Fruit fly (Drosophila melanogaster) whole organism, prepupa: ENCODE data around the gene tweek.

Experiments used
- Blimp-1 ChIP-seq: fragments of 200-800 bp; sonication (Bioruptor generic); optimal IDR thresholded peaks from 3 replicates; lab custom pipeline; 2017; ENCODE audit warnings: missing biosample characterization, missing genetic modification characterization, mild to moderate bottlenecking, moderate library complexity, missing genetic modification reagents
- CG11762 ChIP-seq: fragments of 200-800 bp; sonication (Bioruptor generic); optimal IDR thresholded peaks from 3 replicates; lab custom pipeline; 2016; ENCODE audit warnings: missing biosample characterization, missing genetic modification characterization; ENCODE audit not compliant: insufficient read depth
- CG15336 ChIP-seq: fragments of 200-800 bp; sonication (Bioruptor generic); IDR thresholded peaks from 2 replicates; pipeline ENCODE4 v1.3.6; 2022; ENCODE audit warnings: missing biosample characterization, missing genetic modification characterization
- CG1621 ChIP-seq: fragments of 200-800 bp; sonication (Bioruptor generic); optimal IDR thresholded peaks from 3 replicates; lab custom pipeline; 2018; ENCODE audit warnings: missing biosample characterization, mild to moderate bottlenecking, missing genetic modification characterization
- CG16779 ChIP-seq: fragments of 200-800 bp; sonication (Bioruptor generic); optimal IDR thresholded peaks from 3 replicates; lab custom pipeline; 2017; ENCODE audit warnings: missing biosample characterization, mild to moderate bottlenecking, missing genetic modification characterization
- CG3032 ChIP-seq: fragments of 200-800 bp; optimal IDR thresholded peaks from 2 replicates; lab custom pipeline; 2019; ENCODE audit warnings: missing biosample characterization, mild to moderate bottlenecking, missing genetic modification characterization, moderate library complexity
- CG34406 ChIP-seq: fragments of 200-800 bp; sonication (Bioruptor generic); optimal IDR thresholded peaks from 3 replicates; lab custom pipeline; 2016; ENCODE audit warnings: missing biosample characterization, missing genetic modification characterization
- CG3919 ChIP-seq: fragments of 200-800 bp; sonication (Bioruptor generic); optimal IDR thresholded peaks from 3 replicates; lab custom pipeline; 2016; ENCODE audit warnings: missing biosample characterization, missing genetic modification characterization
- CG4318 ChIP-seq: fragments of 200-800 bp; sonication (Bioruptor generic); optimal IDR thresholded peaks from 3 replicates; lab custom pipeline; 2017; ENCODE audit warnings: missing biosample characterization, mild to moderate bottlenecking, missing genetic modification characterization
- CG6163 ChIP-seq: fragments of 200-800 bp; sonication (Bioruptor generic); IDR thresholded peaks from 3 replicates; pipeline ENCODE4 v1.3.6; 2022; ENCODE audit warnings: missing biosample characterization, missing genetic modification characterization
- CG6276 ChIP-seq: fragments of 200-800 bp; sonication (Bioruptor generic); optimal IDR thresholded peaks from 2 replicates; lab custom pipeline; 2017; ENCODE audit warnings: missing biosample characterization, mild to moderate bottlenecking, missing genetic modification characterization
- CG6792 ChIP-seq: fragments of 200-800 bp; sonication (Bioruptor generic); optimal IDR thresholded peaks from 3 replicates; lab custom pipeline; 2016; ENCODE audit warnings: missing biosample characterization, missing genetic modification characterization
- CG6808 ChIP-seq: fragments of 200-800 bp; sonication (Bioruptor generic); optimal IDR thresholded peaks from 3 replicates; lab custom pipeline; 2017; ENCODE audit warnings: missing biosample characterization, missing genetic modification characterization, mild to moderate bottlenecking, moderate library complexity, missing genetic modification reagents
- CG8319 ChIP-seq: fragments of 200-800 bp; sonication (Bioruptor generic); optimal IDR thresholded peaks from 3 replicates; lab custom pipeline; 2016; ENCODE audit warnings: missing biosample characterization, missing genetic modification characterization
- Eip75B ChIP-seq: fragments of 200-800 bp; sonication (Bioruptor generic); optimal IDR thresholded peaks from 3 replicates; lab custom pipeline; 2016; ENCODE audit warnings: missing biosample characterization, missing genetic modification characterization
- Eip78C ChIP-seq: fragments of 200-800 bp; sonication (Bioruptor generic); peaks from one replicate; lab custom pipeline; 2016; ENCODE audit warnings: missing biosample characterization, missing genetic modification characterization
- Ets21C ChIP-seq: fragments of 200-800 bp; sonication (Bioruptor generic); optimal IDR thresholded peaks from 3 replicates; lab custom pipeline; 2016; ENCODE audit warnings: missing biosample characterization, missing genetic modification characterization
- Ets96B ChIP-seq: fragments of 200-800 bp; optimal IDR thresholded peaks from 2 replicates; lab custom pipeline; 2019; ENCODE audit warnings: missing biosample characterization, mild to moderate bottlenecking, missing genetic modification characterization, moderate library complexity
- Gug ChIP-seq: fragments of 200-800 bp; sonication (Bioruptor generic); IDR thresholded peaks from 2 replicates; pipeline ENCODE4 v1.3.6; 2022; ENCODE audit warnings: missing biosample characterization, missing genetic modification characterization
- Hr38 ChIP-seq: sonication (Bioruptor generic); optimal IDR thresholded peaks from 2 replicates; lab custom pipeline; 2016; ENCODE audit warnings: missing biosample characterization, missing genetic modification characterization
- Lpt ChIP-seq: fragments of 200-800 bp; sonication (Bioruptor generic); optimal IDR thresholded peaks from 3 replicates; lab custom pipeline; 2016; ENCODE audit warnings: missing biosample characterization, missing genetic modification characterization
- OdsH ChIP-seq: fragments of 200-800 bp; sonication (Bioruptor generic); optimal IDR thresholded peaks from 3 replicates; lab custom pipeline; 2016; ENCODE audit warnings: missing biosample characterization, missing genetic modification characterization
- Sox102F ChIP-seq: fragments of 200-800 bp; sonication (Bioruptor generic); optimal IDR thresholded peaks from 2 replicates; lab custom pipeline; 2016; ENCODE audit warnings: missing biosample characterization, mild to moderate bottlenecking, missing genetic modification characterization
- acj6 ChIP-seq: fragments of 200-800 bp; sonication (Bioruptor generic); optimal IDR thresholded peaks from 3 replicates; lab custom pipeline; 2016; ENCODE audit warnings: missing biosample characterization, missing genetic modification characterization
- cyc ChIP-seq: fragments of 200-800 bp; sonication (Bioruptor generic); optimal IDR thresholded peaks from 3 replicates; lab custom pipeline; 2016; ENCODE audit warnings: missing biosample characterization, missing genetic modification characterization
- dac ChIP-seq: fragments of 200-800 bp; sonication (Bioruptor generic); optimal IDR thresholded peaks from 2 replicates; lab custom pipeline; 2017; ENCODE audit warnings: missing biosample characterization, mild to moderate bottlenecking, missing genetic modification characterization
- fd59A ChIP-seq: fragments of 200-800 bp; sonication (Bioruptor generic); optimal IDR thresholded peaks from 2 replicates; lab custom pipeline; 2017; ENCODE audit warnings: missing biosample characterization, mild to moderate bottlenecking, missing genetic modification characterization, missing genetic modification reagents
- fd85E ChIP-seq: fragments of 200-800 bp; sonication (Bioruptor generic); optimal IDR thresholded peaks from 3 replicates; lab custom pipeline; 2016; ENCODE audit warnings: missing biosample characterization, missing genetic modification characterization
- fkh ChIP-seq: fragments of 200-800 bp; sonication (Bioruptor generic); optimal IDR thresholded peaks from 3 replicates; lab custom pipeline; 2017; ENCODE audit warnings: missing biosample characterization, mild to moderate bottlenecking, missing genetic modification characterization, moderate library complexity
- pdm3 ChIP-seq: fragments of 200-800 bp; sonication (Bioruptor generic); optimal IDR thresholded peaks from 3 replicates; lab custom pipeline; 2016; ENCODE audit warnings: missing biosample characterization, missing genetic modification characterization
- salr ChIP-seq, 2 experiments: fragments of 200-800 bp; sonication (Bioruptor generic); optimal IDR thresholded peaks; 3 replicates each; lab custom pipeline; 2016 to 2018; ENCODE audit warnings: missing biosample characterization in 2 of 2, missing genetic modification characterization in 2 of 2, mild to moderate bottlenecking in 1 of 2
- spab ChIP-seq: fragments of 200-800 bp; sonication (Bioruptor generic); optimal IDR thresholded peaks from 2 replicates; lab custom pipeline; 2017; ENCODE audit warnings: missing biosample characterization, mild to moderate bottlenecking, missing genetic modification characterization, missing genetic modification reagents
- vri ChIP-seq: fragments of 200-800 bp; sonication (Bioruptor generic); optimal IDR thresholded peaks from 3 replicates; lab custom pipeline; 2016; ENCODE audit warnings: missing biosample characterization, mild to moderate bottlenecking, missing genetic modification characterization

tweek gene

DNA sequence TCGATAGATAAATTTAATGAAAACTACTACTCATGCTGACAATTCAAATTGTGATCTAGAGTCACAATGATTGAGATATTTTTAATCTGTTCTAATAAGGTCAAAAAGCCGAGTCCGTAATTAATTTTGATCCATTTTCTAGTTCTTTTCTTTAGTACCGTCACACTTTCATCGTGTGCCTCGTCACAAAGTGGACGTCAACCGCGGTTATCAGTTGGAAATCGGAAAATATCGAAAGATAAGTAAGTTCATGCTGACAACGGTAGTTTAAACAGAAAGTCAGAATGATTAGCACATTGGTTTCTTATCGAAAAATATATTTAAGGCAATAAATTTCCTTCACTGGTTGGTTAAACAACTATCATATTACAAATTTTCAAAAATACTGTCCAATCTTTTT is 37.8 kb upstream of the tweek start:
- TF ChIP-seq salr (GFP tag; optimal IDR thresholded peaks at IDR 0.05; lab: Kevin White, UChicago): no peak
- no peak for TF ChIP-seq Blimp-1 (GFP tag; lab: Kevin White, UChicago)
- TF ChIP-seq CG6808 (GFP tag; lab: Kevin White, UChicago): no peak
- TF ChIP-seq Gug (GFP tag; lab: Robert Waterston, UW): no peak
- no peak for TF ChIP-seq CG4318 (GFP tag; lab: Kevin White, UChicago)
- no peak for TF ChIP-seq Eip78C (GFP tag; lab: Kevin White, UChicago)
- TF ChIP-seq CG6276 (GFP tag; lab: Kevin White, UChicago): no peak
- no peak for TF ChIP-seq Ets21C (GFP tag; lab: Kevin White, UChicago)
- no peak for TF ChIP-seq Eip75B (GFP tag; lab: Kevin White, UChicago)
- no peak for TF ChIP-seq Sox102F (GFP tag; lab: Kevin White, UChicago)
- TF ChIP-seq cyc (GFP tag; lab: Kevin White, UChicago): no peak
- TF ChIP-seq CG8319 (GFP tag; lab: Kevin White, UChicago): no peak
- TF ChIP-seq Hr38: no peak
- no peak for TF ChIP-seq spab (GFP tag; lab: Kevin White, UChicago)
- no peak for TF ChIP-seq vri

DNA sequence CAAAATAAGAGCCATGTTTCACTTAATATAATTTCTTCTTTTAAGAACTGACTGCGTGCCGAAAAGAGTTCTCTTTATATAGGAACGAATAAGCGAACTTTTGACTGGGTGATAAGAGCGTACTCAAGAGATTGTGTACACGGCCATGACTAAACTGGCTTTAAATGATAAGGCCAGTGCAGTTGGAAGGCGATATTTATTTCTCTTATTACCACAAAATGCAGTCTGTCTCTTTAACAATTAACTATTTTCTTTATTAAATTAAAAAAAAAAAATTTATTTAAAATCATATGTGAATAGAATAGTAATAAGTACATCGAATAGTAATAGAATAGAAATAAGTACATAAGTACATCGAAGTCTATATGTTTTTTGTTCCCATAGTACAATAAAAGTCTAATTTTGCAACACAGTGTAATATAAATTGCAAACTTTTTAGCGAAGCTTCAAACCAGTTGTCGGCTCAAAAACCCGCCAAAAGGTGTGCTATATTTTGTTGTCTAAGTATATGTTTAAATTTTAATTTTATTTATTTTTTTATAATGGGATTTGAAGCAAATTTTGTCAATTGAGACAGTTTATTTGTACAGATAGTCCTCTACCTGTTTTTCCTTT is 35.9 kb upstream of the tweek start, which contains the start of gene CG31810:
CG31810 (minus strand) TSS at position 51 of the 615 bp plus-strand sequence.
- TF ChIP-seq CG15336 (0 out of 2 replicates have a peak, but pooled peaks have one; percentile 20), cyc (GFP tag; lab: Kevin White, UChicago) (no peak), CG6792 (GFP tag; lab: Kevin White, UChicago) (no peak), Lpt (GFP tag; lab: Kevin White, UChicago) (no peak), fd85E (GFP tag; lab: Kevin White, UChicago) (no peak), Eip78C (GFP tag; lab: Kevin White, UChicago) (peak; percentile 36)

DNA sequence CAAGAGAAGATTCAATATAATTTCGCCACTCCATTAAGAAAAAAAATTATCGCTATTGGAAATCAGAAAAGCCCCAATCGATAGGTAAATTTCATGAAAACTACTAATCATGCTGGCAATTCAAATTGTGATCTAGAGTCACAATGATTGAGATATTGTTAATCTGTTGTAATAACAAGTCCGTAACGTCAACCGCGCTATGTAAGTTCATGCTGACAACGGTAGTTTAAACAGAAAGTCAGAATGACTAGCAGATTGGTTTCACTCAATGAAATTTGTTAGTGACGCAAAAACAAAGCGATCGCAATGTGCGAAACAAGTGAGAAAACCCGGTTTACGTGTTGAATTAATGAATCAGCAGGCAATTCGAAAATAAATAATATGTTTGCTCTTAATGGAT is 31.2 kb upstream of the tweek start:
- TF ChIP-seq acj6 (GFP tag; lab: Kevin White, UChicago): no peak
- TF ChIP-seq fd59A (GFP tag; lab: Kevin White, UChicago): no peak
- TF ChIP-seq CG34406 (GFP tag; lab: Kevin White, UChicago): no peak
- no peak for TF ChIP-seq OdsH (GFP tag; lab: Kevin White, UChicago)
- TF ChIP-seq Ets21C (GFP tag; lab: Kevin White, UChicago): no peak
- TF ChIP-seq CG11762: no peak
- TF ChIP-seq CG3919 (GFP tag; lab: Kevin White, UChicago): no peak
- no peak for TF ChIP-seq CG8319 (GFP tag; lab: Kevin White, UChicago)
- TF ChIP-seq CG6792 (GFP tag; lab: Kevin White, UChicago): no peak
- TF ChIP-seq Ets96B (tag; lab: Kevin White, UChicago): no peak
- TF ChIP-seq salr (GFP tag; optimal IDR thresholded peaks at IDR 0.05; lab: Kevin White, UChicago): no peak
- TF ChIP-seq pdm3 (GFP tag; lab: Kevin White, UChicago): no peak
- no peak for TF ChIP-seq fkh (GFP tag; lab: Kevin White, UChicago)
- no peak for TF ChIP-seq dac (GFP tag; lab: Kevin White, UChicago)
- no peak for TF ChIP-seq Sox102F (GFP tag; lab: Kevin White, UChicago)
- no peak for TF ChIP-seq CG4318 (GFP tag; lab: Kevin White, UChicago)
- no peak for TF ChIP-seq Lpt (GFP tag; lab: Kevin White, UChicago)

DNA sequence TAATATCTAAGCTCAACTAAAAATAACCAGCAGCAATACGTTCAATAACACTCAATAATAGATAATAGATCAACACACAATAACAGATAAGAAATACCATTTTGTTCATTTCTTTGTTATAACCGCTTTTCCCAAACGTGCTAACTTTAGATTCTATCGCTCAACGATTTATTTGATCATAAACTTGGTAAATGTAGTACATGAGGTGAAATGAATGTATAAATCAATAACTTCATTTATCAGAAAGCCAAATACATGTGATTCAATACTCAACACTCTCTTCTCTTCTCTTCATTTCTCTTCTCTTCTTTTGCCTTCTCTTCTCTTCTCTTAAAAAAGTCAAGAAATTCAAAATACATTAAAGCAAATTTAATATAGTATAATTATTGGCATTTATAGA is 30.6 kb upstream of the tweek start:
- TF ChIP-seq acj6 (GFP tag; lab: Kevin White, UChicago) (no peak), fkh (GFP tag; lab: Kevin White, UChicago) (peak; percentile 40), Eip78C (GFP tag; lab: Kevin White, UChicago) (peak; percentile 22)

DNA sequence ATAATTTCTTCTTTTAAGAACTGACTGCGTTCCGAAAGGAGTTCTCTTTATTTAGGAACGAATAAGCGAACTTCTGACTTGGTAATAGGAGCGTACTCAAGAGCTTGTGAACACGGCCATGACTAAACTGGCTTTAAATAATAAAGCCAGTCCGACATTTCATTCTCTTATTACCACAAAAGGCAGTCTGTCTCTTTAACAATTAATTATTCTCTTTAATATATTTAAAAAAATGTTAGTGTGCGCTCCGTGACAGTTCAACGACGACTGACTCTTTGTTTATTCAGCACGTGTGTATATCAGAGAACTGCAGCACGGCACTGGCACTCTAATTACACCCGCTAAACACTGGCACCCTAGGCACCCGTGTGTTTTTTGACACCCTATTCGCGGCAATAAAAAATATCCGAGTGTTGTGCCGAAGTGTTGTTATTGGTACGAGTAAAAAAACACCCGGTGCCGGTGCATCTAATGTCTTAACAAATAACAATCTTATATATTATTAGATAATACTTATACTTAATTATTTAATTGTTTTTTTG is 29.8 kb upstream of the tweek start, which contains the start of gene CG31809:
CG31809 (minus strand) TSS at position 249 of the 542 bp plus-strand sequence.
- TF ChIP-seq Ets96B (tag; lab: Kevin White, UChicago) (no peak), CG6808 (GFP tag; lab: Kevin White, UChicago) (no peak), CG15336 (peak; percentile 38; the same call in 1 of the 2 replicates), CG3032 (tag; lab: Kevin White, UChicago) (no peak), CG6163 (GFP tag; lab: Robert Waterston, UW) (no peak), fkh (GFP tag; lab: Kevin White, UChicago) (peak; percentile 63), Blimp-1 (GFP tag; lab: Kevin White, UChicago) (no peak), CG16779 (no peak), Gug (GFP tag; lab: Robert Waterston, UW) (no peak), acj6 (GFP tag; lab: Kevin White, UChicago) (no peak), CG6792 (GFP tag; lab: Kevin White, UChicago) (no peak), Eip78C (GFP tag; lab: Kevin White, UChicago) (peak; percentile 30), pdm3 (GFP tag; lab: Kevin White, UChicago) (no peak), cyc (GFP tag; lab: Kevin White, UChicago) (no peak), CG1621 (tag; lab: Kevin White, UChicago) (no peak), Ets21C (GFP tag; lab: Kevin White, UChicago) (no peak), OdsH (GFP tag; lab: Kevin White, UChicago) (no peak), Sox102F (GFP tag; lab: Kevin White, UChicago) (no peak)
- TF ChIP-seq, all 60 proteins: peak for 3
